Worm (Caenorhabditis elegans) whole organism, L4 larva: Measurements from ENCODE around the gene F13H8.3.

Experiments used
- F26F4.8 ChIP-seq: fragments of 200-800 bp; sonication (Bioruptor generic); conservative IDR thresholded peaks from 2 replicates; pipeline ENCODE4 v1.3.6; 2022; ENCODE audit warnings: missing genetic modification characterization, missing compliant biosample characterization
- ama-1 ChIP-seq: fragments of 150-350 bp; optimal IDR thresholded peaks from 2 replicates; lab custom pipeline; 2014; ENCODE audit warnings: inconsistent platforms, mixed read lengths
- dmd-6 ChIP-seq: fragments of 200-800 bp; sonication (Bioruptor generic); IDR thresholded peaks from 2 replicates; pipeline ENCODE4 v1.3.6; 2022; ENCODE audit warnings: missing genetic modification reagents, missing genetic modification characterization, missing compliant biosample characterization
- lsy-2 ChIP-seq, 2 experiments: fragments of 150-350 bp in 1 of 2; sonication (generic microtip) in 1 of 2; optimal IDR thresholded peaks; 2 replicates each; lab custom pipeline; 2014 to 2017; ENCODE audit warnings: missing biosample characterization in 2 of 2, missing genetic modification characterization in 2 of 2

ce11 chrII:6263685-6264084 lies at the start of gene F13H8.3:
- no peak for TF ChIP-seq lsy-2 (tag; optimal IDR thresholded peaks at IDR 0.05; lab: Kevin White, UChicago)
- no peak for TF ChIP-seq dmd-6
- no peak for TF ChIP-seq ama-1
- TF ChIP-seq F26F4.8 (GFP tag; lab: Robert Waterston, UW) = no peak
